Fruit fly (Drosophila melanogaster): ENCODE data around the gene euc.

- no peak for TF ChIP-seq tj (GFP tag; optimal IDR thresholded peaks at IDR 0.05)
- no peak for TF ChIP-seq kay (GFP tag; ENCODE audit: borderline replicate concordance)
- TF ChIP-seq cic (GFP tag; optimal IDR thresholded peaks at IDR 0.05), result no peak
- TF ChIP-seq Hr96 (GFP tag; optimal IDR thresholded peaks at IDR 0.05), result no peak
These were observed 9.1 kb upstream of the euc start for dm6 chr3R:18987428-18988416.
